Fruit fly (Drosophila melanogaster) whole organism, wandering third instar larva: ENCODE data around the gene CG34280.

Source experiments
- Abd-B ChIP-seq: fragments of >200 bp; optimal IDR thresholded peaks from 2 replicates; lab custom pipeline; 2017; ENCODE audit warnings: missing biosample characterization, missing genetic modification characterization
- CG32264 ChIP-seq: fragments of 200-800 bp; sonication (Bioruptor generic); optimal IDR thresholded peaks from 2 replicates; lab custom pipeline; 2016; ENCODE audit warnings: missing biosample characterization, missing genetic modification characterization
- CG9705 ChIP-seq: fragments of 200-800 bp; sonication (Bioruptor generic); optimal IDR thresholded peaks from 2 replicates; lab custom pipeline; 2018; ENCODE audit warnings: missing biosample characterization, mild to moderate bottlenecking, missing genetic modification characterization
- CrebA ChIP-seq: fragments of 200-800 bp; sonication (Bioruptor generic); optimal IDR thresholded peaks from 2 replicates; lab custom pipeline; 2016; ENCODE audit warnings: missing biosample characterization, mild to moderate bottlenecking, missing genetic modification characterization, borderline replicate concordance
- Dif ChIP-seq: fragments of 200-275, 200-300 bp; sonication (Bioruptor generic); optimal IDR thresholded peaks from 2 replicates; lab custom pipeline; 2018; ENCODE audit warnings: missing biosample characterization, missing genetic modification characterization; ENCODE audit not compliant: partially characterized antibody
- GATAd ChIP-seq: sonication (Bioruptor generic); optimal IDR thresholded peaks from 2 replicates; lab custom pipeline; 2016; ENCODE audit warnings: missing biosample characterization, missing genetic modification characterization
- HLH106 ChIP-seq: fragments of 200-800 bp; optimal IDR thresholded peaks from 3 replicates; lab custom pipeline; 2019; ENCODE audit warnings: missing biosample characterization, mild to moderate bottlenecking, missing genetic modification characterization, moderate library complexity
- Hnf4 ChIP-seq: fragments of 200-800 bp; sonication (Bioruptor generic); optimal IDR thresholded peaks from 2 replicates; lab custom pipeline; 2016; ENCODE audit warnings: missing biosample characterization, mild to moderate bottlenecking, missing genetic modification characterization
- Hr78 ChIP-seq: fragments of >200 bp; optimal IDR thresholded peaks from 2 replicates; lab custom pipeline; 2017; ENCODE audit warnings: missing biosample characterization, missing genetic modification characterization
- Hr83 ChIP-seq: fragments of 200-300 bp; sonication (Bioruptor generic); optimal IDR thresholded peaks from 2 replicates; lab custom pipeline; 2016; ENCODE audit warnings: missing biosample characterization, mild to moderate bottlenecking, missing genetic modification characterization, moderate library complexity; ENCODE audit not compliant: poor library complexity, severe bottlenecking
- Jra ChIP-seq: sonication (Bioruptor generic); optimal IDR thresholded peaks from 2 replicates; lab custom pipeline; 2016; ENCODE audit warnings: missing biosample characterization, missing genetic modification characterization
- Mio ChIP-seq: sonication (Bioruptor generic); optimal IDR thresholded peaks from 2 replicates; lab custom pipeline; 2016; ENCODE audit warnings: missing biosample characterization, missing genetic modification characterization
- Myc ChIP-seq: fragments of >200 bp; optimal IDR thresholded peaks from 2 replicates; lab custom pipeline; 2017
- N ChIP-seq: fragments of >200 bp; optimal IDR thresholded peaks from 2 replicates; lab custom pipeline; 2018; ENCODE audit warnings: missing biosample characterization, missing external identifiers, missing genetic modification characterization
- OdsH ChIP-seq: fragments of 200-800 bp; sonication (Bioruptor generic); optimal IDR thresholded peaks from 2 replicates; lab custom pipeline; 2016; ENCODE audit warnings: missing biosample characterization, mild to moderate bottlenecking, missing genetic modification characterization
- Vsx2 ChIP-seq: fragments of 200-300, 225-300 bp; sonication (Bioruptor generic); optimal IDR thresholded peaks from 2 replicates; lab custom pipeline; 2018; ENCODE audit warnings: missing biosample characterization, missing genetic modification characterization; ENCODE audit not compliant: partially characterized antibody
- br ChIP-seq: fragments of 200-800 bp; sonication (Bioruptor generic); optimal IDR thresholded peaks from 2 replicates; lab custom pipeline; 2016; ENCODE audit warnings: missing biosample characterization, missing genetic modification characterization
- brk ChIP-seq: fragments of 200-800 bp; sonication (Bioruptor generic); optimal IDR thresholded peaks from 2 replicates; lab custom pipeline; 2016; ENCODE audit warnings: missing biosample characterization, mild to moderate bottlenecking, missing genetic modification characterization
- dl ChIP-seq, 2 experiments: fragments of 175-275, 200-275 bp in 1 of 2; fragments of 200-275 bp in 1 of 2; sonication (Bioruptor generic); optimal IDR thresholded peaks; lab custom pipeline; 2018; ENCODE audit warnings: mild to moderate bottlenecking in 2 of 2, missing biosample characterization in 2 of 2, missing genetic modification characterization in 2 of 2, moderate library complexity in 2 of 2; ENCODE audit not compliant: partially characterized antibody in 2 of 2, insufficient read depth in 1 of 2
- dmrt93B ChIP-seq: fragments of 200-800 bp; sonication (Bioruptor generic); optimal IDR thresholded peaks from 2 replicates; lab custom pipeline; 2018; ENCODE audit warnings: missing biosample characterization, mild to moderate bottlenecking, missing genetic modification characterization
- dsf ChIP-seq: sonication (Bioruptor generic); optimal IDR thresholded peaks from 2 replicates; lab custom pipeline; 2016; ENCODE audit warnings: missing biosample characterization, missing genetic modification characterization, borderline replicate concordance
- ey ChIP-seq: fragments of 200-800 bp; sonication (Bioruptor generic); optimal IDR thresholded peaks from 2 replicates; lab custom pipeline; 2016; ENCODE audit warnings: missing biosample characterization, missing genetic modification characterization
- foxo ChIP-seq, 2 experiments: fragments of 200-800 bp; sonication (Bioruptor generic); optimal IDR thresholded peaks; 2 replicates in 1 of 2; 3 replicates in 1 of 2; lab custom pipeline; 2016 to 2017; ENCODE audit warnings: missing biosample characterization in 2 of 2, missing genetic modification characterization in 2 of 2
- fru ChIP-seq: fragments of 200-800 bp; sonication (Bioruptor generic); optimal IDR thresholded peaks from 3 replicates; lab custom pipeline; 2016; ENCODE audit warnings: missing biosample characterization, mild to moderate bottlenecking, missing genetic modification characterization
- h ChIP-seq: fragments of 200-800 bp; sonication (Bioruptor generic); optimal IDR thresholded peaks from 3 replicates; lab custom pipeline; 2016; ENCODE audit warnings: missing biosample characterization, mild to moderate bottlenecking, missing genetic modification characterization
- jim ChIP-seq: fragments of 175-275, 200-325 bp; sonication (Bioruptor generic); optimal IDR thresholded peaks from 2 replicates; lab custom pipeline; 2016; ENCODE audit warnings: missing biosample characterization, mild to moderate bottlenecking, missing genetic modification characterization
- lola ChIP-seq: fragments of >200 bp; optimal IDR thresholded peaks from 2 replicates; lab custom pipeline; 2017; ENCODE audit warnings: missing biosample characterization, missing genetic modification characterization
- psq ChIP-seq: fragments of 200-800 bp; sonication (Bioruptor generic); optimal IDR thresholded peaks from 3 replicates; lab custom pipeline; 2017; ENCODE audit warnings: missing biosample characterization, mild to moderate bottlenecking, missing genetic modification characterization, moderate library complexity
- sage ChIP-seq: fragments of 200-800 bp; sonication (Bioruptor generic); optimal IDR thresholded peaks from 2 replicates; lab custom pipeline; 2016; ENCODE audit warnings: missing biosample characterization, mild to moderate bottlenecking, missing genetic modification characterization
- sv ChIP-seq: fragments of 200-800 bp; sonication (Bioruptor generic); optimal IDR thresholded peaks from 3 replicates; lab custom pipeline; 2016; ENCODE audit warnings: missing biosample characterization, missing genetic modification characterization
- tai ChIP-seq: sonication (Bioruptor generic); optimal IDR thresholded peaks from 2 replicates; lab custom pipeline; 2016; ENCODE audit warnings: missing biosample characterization, missing genetic modification characterization
- usp ChIP-seq: fragments of >200 bp; optimal IDR thresholded peaks from 2 replicates; lab custom pipeline; 2017; ENCODE audit warnings: missing biosample characterization, missing genetic modification characterization

Gene CG34280

dm6 chr3R:17418459-17418858 lies 14.9 kb upstream of the CG34280 start, which contains the start of gene CG42834:
TSS of gene CG42834 (plus strand) at chr3R:17418759.
- TF ChIP-seq GATAd (GFP tag; lab: Kevin White, UChicago) (no peak), CrebA (GFP tag; lab: Kevin White, UChicago) (no peak), dsf (GFP tag; lab: Kevin White, UChicago) (no peak), br (GFP tag; lab: Kevin White, UChicago) (no peak), Vsx2 (GFP tag; lab: Kevin White, UChicago) (no peak), brk (GFP tag; lab: Kevin White, UChicago) (no peak), lola (GFP tag; lab: Kevin White, UChicago) (no peak), Abd-B (no peak), dl (GFP tag; optimal IDR thresholded peaks at IDR 0.05; lab: Kevin White, UChicago; ENCODE audit: insufficient read depth in 1 of 2, partially characterized antibody in 2 of 2) (no peak), tai (GFP tag; lab: Kevin White, UChicago) (no peak), OdsH (GFP tag; lab: Kevin White, UChicago) (no peak), ey (GFP tag; lab: Kevin White, UChicago) (no peak)
- TF ChIP-seq, all 38 proteins: peak for 0

- TF ChIP-seq sv (GFP tag; lab: Kevin White, UChicago) (no peak), dl (GFP tag; optimal IDR thresholded peaks at IDR 0.05; lab: Kevin White, UChicago; ENCODE audit: insufficient read depth in 1 of 2, partially characterized antibody in 2 of 2) (no peak), br (GFP tag; lab: Kevin White, UChicago) (no peak), GATAd (GFP tag; lab: Kevin White, UChicago) (no peak), CrebA (GFP tag; lab: Kevin White, UChicago) (no peak), dsf (GFP tag; lab: Kevin White, UChicago) (no peak), fru (GFP tag; lab: Kevin White, UChicago) (no peak)
Observed at dm6 chr3R:17417167-17417566, 13.6 kb upstream of the CG34280 start, which contains the start of gene CG33333. TSS of gene CG33333 (plus strand) at chr3R:17417467.

- TF ChIP-seq foxo (GFP tag; optimal IDR thresholded peaks at IDR 0.05; lab: Kevin White, UChicago) (no peak), Mio (GFP tag; lab: Kevin White, UChicago) (no peak), GATAd (GFP tag; lab: Kevin White, UChicago) (no peak), tai (GFP tag; lab: Kevin White, UChicago) (no peak), psq (no peak), jim (no peak), dsf (GFP tag; lab: Kevin White, UChicago) (no peak), N (GFP tag; lab: Kevin White, UChicago) (no peak), dl (GFP tag; optimal IDR thresholded peaks at IDR 0.05; lab: Kevin White, UChicago; ENCODE audit: insufficient read depth in 1 of 2, partially characterized antibody in 2 of 2) (no peak), Myc (lab: Kevin White, UChicago) (no peak), sv (GFP tag; lab: Kevin White, UChicago) (no peak), h (GFP tag; lab: Kevin White, UChicago) (no peak), Hnf4 (GFP tag; lab: Kevin White, UChicago) (no peak), usp (GFP tag; lab: Kevin White, UChicago) (no peak), CG32264 (GFP tag; lab: Kevin White, UChicago) (no peak)
Observed at dm6 chr3R:17415439-17415838, 11.9 kb upstream of the CG34280 start, which contains the start of gene CG5866. TSS of gene CG5866 (plus strand) at chr3R:17415739.

- TF ChIP-seq HLH106 (tag; lab: Kevin White, UChicago) (no peak), OdsH (GFP tag; lab: Kevin White, UChicago) (no peak)
Observed at dm6 chr3R:17413601-17414000, 10.1 kb upstream of the CG34280 start, which contains the start of gene CG42822. TSS of gene CG42822 (plus strand) at chr3R:17413901.

dm6 chr3R:17412458-17413127 lies 9.1 kb upstream of the CG34280 start, which contains the start of gene CG42821:
TSS of gene CG42821 (plus strand) at chr3R:17413077.
- TF ChIP-seq fru (GFP tag; lab: Kevin White, UChicago) (no peak), CG32264 (GFP tag; lab: Kevin White, UChicago) (no peak), Hnf4 (GFP tag; lab: Kevin White, UChicago) (no peak), Hr78 (no peak), Mio (GFP tag; lab: Kevin White, UChicago) (no peak), Abd-B (no peak)

- TF ChIP-seq sv (GFP tag; lab: Kevin White, UChicago) (no peak), jim (no peak), CrebA (GFP tag; lab: Kevin White, UChicago) (no peak), CG32264 (GFP tag; lab: Kevin White, UChicago) (no peak), tai (GFP tag; lab: Kevin White, UChicago) (no peak), N (GFP tag; lab: Kevin White, UChicago) (no peak), Hr83 (GFP tag; lab: Kevin White, UChicago) (no peak), HLH106 (tag; lab: Kevin White, UChicago) (no peak), br (GFP tag; lab: Kevin White, UChicago) (no peak), Hr78 (no peak), sage (no peak), Dif (no peak), brk (GFP tag; lab: Kevin White, UChicago) (no peak), Vsx2 (GFP tag; lab: Kevin White, UChicago) (no peak), dmrt93B (GFP tag; lab: Kevin White, UChicago) (no peak), CG9705 (GFP tag; lab: Kevin White, UChicago) (no peak), Jra (GFP tag; lab: Kevin White, UChicago) (no peak), GATAd (GFP tag; lab: Kevin White, UChicago) (no peak), dsf (GFP tag; lab: Kevin White, UChicago) (no peak)
Observed at dm6 chr3R:17410808-17411207, 7.3 kb upstream of the CG34280 start, which contains the start of gene CG5863. TSS of gene CG5863 (plus strand) at chr3R:17411108.
